Fruit fly (Drosophila melanogaster): ENCODE measurements around the gene CG17267.

Gene CG17267

DNA sequence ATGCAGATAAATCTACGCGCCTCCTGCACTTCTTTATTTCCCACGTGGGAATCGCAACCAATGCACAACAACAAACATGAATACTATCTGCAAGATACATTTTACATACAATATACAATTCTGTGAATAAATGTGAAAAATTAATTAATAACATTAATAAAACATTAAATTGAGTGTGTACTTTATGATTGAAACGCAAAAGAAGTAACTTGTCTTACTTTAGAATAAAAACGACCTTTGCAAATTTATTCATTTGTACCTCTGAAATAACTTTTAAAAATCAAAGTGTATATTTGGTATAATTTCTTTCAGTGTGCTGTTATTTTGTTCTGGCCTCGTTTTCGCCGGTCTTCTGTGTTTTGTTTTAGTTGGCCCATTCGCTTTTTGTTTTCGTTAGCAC, 25.2 kb upstream of the CG17267 start:
- TF ChIP-seq CG17801 (GFP tag; optimal IDR thresholded peaks at IDR 0.05; ENCODE audit: partially characterized antibody), result no peak

DNA sequence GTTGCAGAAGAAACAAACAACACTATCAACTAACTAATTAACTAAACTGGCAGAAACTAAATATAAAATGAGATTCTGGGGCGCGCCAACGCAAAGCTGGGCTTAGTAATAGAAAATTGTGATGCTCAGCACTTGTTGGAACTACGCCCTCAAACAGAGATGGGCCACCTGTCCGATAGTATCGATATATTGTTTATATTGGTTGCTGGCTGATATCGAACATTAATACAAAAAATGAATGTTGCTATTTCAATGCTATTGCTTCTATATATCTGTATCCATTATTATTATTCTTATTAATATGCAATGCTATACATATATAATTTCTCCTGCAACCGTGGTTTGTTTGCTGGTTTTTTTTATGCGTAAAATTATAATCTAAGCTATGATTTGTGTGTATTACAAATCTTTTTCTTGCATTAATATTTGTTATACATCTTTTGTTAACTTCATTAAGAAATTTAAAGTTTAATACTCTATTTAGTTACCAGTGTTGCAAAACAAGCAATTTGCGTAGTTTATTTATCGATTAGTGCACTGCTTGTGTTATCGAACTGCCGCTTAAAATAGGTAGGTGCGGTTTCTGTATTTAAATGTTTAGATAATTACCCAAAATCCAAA, 23.4 kb upstream of the CG17267 start, which contains the start of gene CG31195:
Gene CG31195 (minus strand): TSS at position 195 of the 621 bp plus-strand sequence.
- TF ChIP-seq CG17801 (GFP tag; optimal IDR thresholded peaks at IDR 0.05; ENCODE audit: partially characterized antibody), result no peak

DNA sequence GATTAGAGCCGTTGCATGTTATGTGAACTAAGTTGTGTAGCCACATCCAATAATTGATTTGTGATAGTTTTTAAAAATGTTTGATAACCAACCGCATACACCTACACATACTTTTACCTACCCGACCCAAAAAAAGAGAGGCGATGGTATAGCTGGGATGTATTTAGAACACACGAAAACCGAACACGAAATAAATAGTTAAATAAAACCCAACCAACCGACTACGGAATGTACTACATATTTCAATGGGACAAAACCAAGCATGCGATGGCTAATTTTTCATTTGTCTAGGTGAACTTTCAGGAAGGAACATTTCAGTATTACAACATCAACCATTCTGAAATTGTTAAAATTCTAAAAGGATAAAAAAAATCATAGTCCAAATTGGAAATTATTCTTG, 17.5 kb upstream of the CG17267 start, which contains the start of gene Syp:
Gene Syp (plus strand): TSS at position 301 of the 400 bp plus-strand sequence.
- no peak for TF ChIP-seq CG17801 (GFP tag; optimal IDR thresholded peaks at IDR 0.05; ENCODE audit: partially characterized antibody)

DNA sequence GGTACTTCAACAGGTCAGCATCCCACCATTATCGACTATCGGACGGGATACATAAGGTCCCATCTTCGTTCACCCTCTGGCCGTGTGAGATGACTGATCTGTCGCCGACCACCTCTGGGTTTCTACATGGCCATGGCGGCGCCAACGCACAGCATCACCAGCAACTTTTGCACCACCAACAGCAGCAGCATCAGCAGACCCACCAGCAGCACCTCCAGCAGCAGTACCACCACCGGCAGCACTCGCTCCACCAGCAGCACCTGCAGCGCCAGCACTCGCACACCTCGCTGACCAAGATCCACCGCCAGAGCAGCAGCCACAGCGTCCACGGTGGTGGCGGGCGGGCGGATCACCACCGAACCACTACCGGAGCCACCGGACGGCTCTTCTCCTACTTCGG, 16.1 kb upstream of the CG17267 start:
- TF ChIP-seq CG17801 (GFP tag; optimal IDR thresholded peaks at IDR 0.05; ENCODE audit: partially characterized antibody), result no peak

DNA sequence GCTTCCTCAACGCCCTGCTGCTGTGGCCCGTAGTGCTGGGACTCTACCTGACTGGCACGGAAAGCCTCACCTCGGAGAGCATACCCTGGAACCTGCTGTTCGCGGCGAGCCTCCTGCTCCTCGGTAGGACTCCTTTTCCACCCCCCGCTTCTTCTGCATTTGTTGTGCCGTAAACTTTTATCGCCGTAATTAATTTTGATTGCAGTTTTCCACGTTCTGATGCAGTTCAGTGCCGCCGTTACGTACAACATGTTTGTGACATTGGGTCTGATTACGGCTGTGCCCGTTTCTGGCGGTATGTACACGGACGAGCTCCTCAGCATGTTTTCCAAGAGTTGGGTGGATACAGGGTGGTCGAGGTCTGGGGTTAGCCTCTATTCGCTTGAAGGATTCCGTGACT, 10.6 kb upstream of the CG17267 start:
- TF ChIP-seq CG17801 (GFP tag; optimal IDR thresholded peaks at IDR 0.05; ENCODE audit: partially characterized antibody), result no peak

dm6 chr3R:20748974-20749373, 10.1 kb upstream of the CG17267 start, which contains the start of gene Prosalpha4T1:
Gene Prosalpha4T1, minus strand, starts transcription at chr3R:20749074.
- no peak for TF ChIP-seq CG17801 (GFP tag; optimal IDR thresholded peaks at IDR 0.05; ENCODE audit: partially characterized antibody)

DNA sequence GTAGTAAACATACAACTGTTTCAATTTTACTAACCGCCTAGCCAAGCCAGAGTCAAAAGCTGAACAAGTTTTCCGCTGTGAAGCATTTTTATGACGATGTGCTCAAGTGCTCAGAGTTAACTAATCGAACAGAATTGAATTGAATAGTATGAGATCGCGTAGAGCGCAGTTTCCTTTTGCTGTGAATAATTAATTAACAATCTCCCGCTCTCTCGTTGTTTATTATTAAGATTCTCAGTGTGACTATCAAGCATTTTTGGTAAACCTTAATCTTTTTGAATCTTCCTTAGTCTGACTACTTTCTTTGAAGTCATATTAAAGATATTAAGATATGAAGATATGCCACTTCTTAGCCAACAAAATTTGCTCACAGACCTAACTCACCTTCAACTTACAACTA, 6.3 kb upstream of the CG17267 start, which contains the start of gene CG31200:
Gene CG31200 (minus strand): TSS at position 101 of the 400 bp plus-strand sequence.
- no peak for TF ChIP-seq CG17801 (GFP tag; optimal IDR thresholded peaks at IDR 0.05; ENCODE audit: partially characterized antibody)

dm6 chr3R:20743769-20744168, 4.9 kb upstream of the CG17267 start, which contains the start of gene CG31199:
Gene CG31199, minus strand, starts transcription at chr3R:20743869.
- TF ChIP-seq CG17801 (GFP tag; optimal IDR thresholded peaks at IDR 0.05; ENCODE audit: partially characterized antibody), result no peak

dm6 chr3R:20739971-20740370, 1.1 kb upstream of the CG17267 start, which contains the start of gene CG42322:
Gene CG42322, plus strand, starts transcription at chr3R:20740108.
- TF ChIP-seq CG17801 (GFP tag; optimal IDR thresholded peaks at IDR 0.05; ENCODE audit: partially characterized antibody), result no peak

- no peak for TF ChIP-seq CG17801 (GFP tag; optimal IDR thresholded peaks at IDR 0.05; ENCODE audit: partially characterized antibody)
Observed at dm6 chr3R:20735405-20735804, 3.5 kb downstream of the CG17267 start, which contains the start of gene Cdk2. Gene Cdk2, plus strand, starts transcription at chr3R:20735623.

- no peak for TF ChIP-seq CG17801 (GFP tag; optimal IDR thresholded peaks at IDR 0.05; ENCODE audit: partially characterized antibody)
Observed at dm6 chr3R:20731331-20731730, 7.6 kb downstream of the CG17267 start, which contains the start of gene CG31205. Gene CG31205, plus strand, starts transcription at chr3R:20731631.

- no peak for TF ChIP-seq CG17801 (GFP tag; optimal IDR thresholded peaks at IDR 0.05; ENCODE audit: partially characterized antibody)
Observed at dm6 chr3R:20723491-20723890, 15.4 kb downstream of the CG17267 start.

dm6 chr3R:20719286-20719685, 19.6 kb downstream of the CG17267 start:
- TF ChIP-seq CG17801 (GFP tag; optimal IDR thresholded peaks at IDR 0.05; ENCODE audit: partially characterized antibody), result no peak

dm6 chr3R:20714360-20714759, 24.5 kb downstream of the CG17267 start, which contains the start of gene Oamb:
Gene Oamb, minus strand, starts transcription at chr3R:20714577.
- no peak for TF ChIP-seq CG17801 (GFP tag; optimal IDR thresholded peaks at IDR 0.05; ENCODE audit: partially characterized antibody)
